Worm (Caenorhabditis elegans): Measurements from ENCODE around the gene T24C4.2.

T24C4.2 gene

DNA sequence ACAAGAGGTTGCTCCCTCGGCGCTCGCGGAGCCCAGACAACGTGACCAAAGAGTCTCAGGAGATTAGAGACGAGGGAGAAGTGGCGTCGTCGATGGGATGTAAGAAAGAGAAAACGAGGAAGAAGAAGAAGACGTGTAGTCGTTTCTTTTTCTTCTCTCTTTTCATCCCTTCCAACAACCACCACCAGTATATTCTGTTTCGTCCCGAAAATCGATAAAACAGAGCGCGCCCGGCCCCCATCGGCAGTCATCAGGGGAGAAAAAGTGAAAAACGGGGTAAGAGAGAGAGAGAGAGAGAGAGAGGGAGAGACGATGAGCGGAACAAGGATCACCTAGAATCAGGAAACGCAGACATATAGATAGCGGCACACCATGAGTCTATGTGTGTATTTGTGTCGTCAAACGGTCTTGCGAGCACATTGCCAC lies 18.1 kb upstream of the T24C4.2 start (continued):
- TF ChIP-seq K11D2.4 (GFP tag; IDR thresholded peaks at IDR 0.05) (no peak), zim-3 (tag; optimal IDR thresholded peaks at IDR 0.05) (no peak), F39B2.1 (GFP tag; IDR thresholded peaks at IDR 0.05) (no peak), dpff-1 (tag; optimal IDR thresholded peaks at IDR 0.05) (no peak), tbp1 (GFP tag; optimal IDR thresholded peaks at IDR 0.05) (no peak), B0019.2 (GFP tag; conservative IDR thresholded peaks at IDR 0.05) (no peak), ztf-6 (GFP tag; IDR thresholded peaks at IDR 0.05) (no peak), attf-3 (GFP tag; conservative IDR thresholded peaks at IDR 0.05) (0 out of 2 replicates have a peak, but pooled peaks have one; percentile 26), pbrm-1 (GFP tag; IDR thresholded peaks at IDR 0.05) (peak; percentile 41; the same call in 1 of the 2 replicates), nhr-90 (tag; optimal IDR thresholded peaks at IDR 0.05) (peak; percentile 9), ztf-26 (tag; optimal IDR thresholded peaks at IDR 0.05) (peak; percentile 56), lin-35 (GFP tag; optimal IDR thresholded peaks at IDR 0.05) (peak in 1 of 3 experiments; percentile 41), ama-1 (optimal IDR thresholded peaks at IDR 0.05) (no peak), ama-1 (GFP tag; optimal IDR thresholded peaks at IDR 0.05) (no peak), D2030.7 (GFP tag; IDR thresholded peaks at IDR 0.05) (no peak)

DNA sequence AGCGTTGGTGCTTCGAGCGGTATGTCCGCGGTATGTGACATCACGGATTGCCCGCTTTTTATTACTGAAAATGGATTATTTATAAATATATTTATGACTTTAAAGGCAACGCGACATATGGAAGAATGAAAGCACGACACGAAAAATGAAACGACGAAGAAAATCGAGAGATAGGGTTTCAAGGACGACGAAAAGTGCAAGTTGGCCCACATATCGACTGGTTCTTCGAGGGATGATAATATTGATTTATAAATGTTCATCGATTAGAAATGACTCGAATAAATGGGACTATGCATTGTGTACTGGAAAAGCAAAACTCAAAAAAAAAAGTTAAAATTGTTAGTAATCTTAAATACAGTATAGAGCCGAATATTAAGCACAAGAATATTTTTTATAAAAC lies 17.0 kb upstream of the T24C4.2 start, which contains the start of gene zer-1:
Gene zer-1 (minus strand): TSS at position 68 of the 400 bp plus-strand sequence.
- TF ChIP-seq F49E8.2 (tag; optimal IDR thresholded peaks at IDR 0.05; ENCODE audit: insufficient read depth): no peak

ce11 chrIII:883595-883994 lies 13.8 kb upstream of the T24C4.2 start:
- TF ChIP-seq sdz-38 (tag; optimal IDR thresholded peaks at IDR 0.05) (no peak), tbx-9 (tag; optimal IDR thresholded peaks at IDR 0.05; ENCODE audit: borderline replicate concordance) (no peak), rcor-1 (GFP tag; IDR thresholded peaks at IDR 0.05) (no peak), madf-6 (GFP tag; IDR thresholded peaks at IDR 0.05) (no peak), attf-6 (GFP tag; IDR thresholded peaks at IDR 0.05) (no peak), lin-26 (GFP tag; IDR thresholded peaks at IDR 0.05) (no peak), dox-1 (GFP tag; IDR thresholded peaks at IDR 0.05) (no peak), xnd-1 (tag; optimal IDR thresholded peaks at IDR 0.05) (no peak), madf-10 (tag; optimal IDR thresholded peaks at IDR 0.05) (no peak), ztf-3 (GFP tag; optimal IDR thresholded peaks at IDR 0.05) (no peak), aptf-3 (GFP tag; IDR thresholded peaks at IDR 0.05) (no peak), pbrm-1 (GFP tag; IDR thresholded peaks at IDR 0.05) (no peak), ztf-6 (GFP tag; IDR thresholded peaks at IDR 0.05) (no peak), D2030.7 (GFP tag; IDR thresholded peaks at IDR 0.05) (no peak), lsy-27 (tag; optimal IDR thresholded peaks at IDR 0.05; ENCODE audit: borderline replicate concordance, insufficient read depth) (no peak), lsl-1 (GFP tag; optimal IDR thresholded peaks at IDR 0.05) (no peak)

ce11 chrIII:881460-881859 lies 11.7 kb upstream of the T24C4.2 start:
- TF ChIP-seq B0035.1 (tag; optimal IDR thresholded peaks at IDR 0.05): no peak
- peak; percentile 76; the same call in 1 of the 2 replicates for TF ChIP-seq madf-3 (GFP tag; IDR thresholded peaks at IDR 0.05)
- TF ChIP-seq F22D6.2 (tag; optimal IDR thresholded peaks at IDR 0.05): no peak
- peak; percentile 16 for TF ChIP-seq ZK185.1 (tag; optimal IDR thresholded peaks at IDR 0.05; ENCODE audit: poor library complexity, severe bottlenecking)
- no peak for TF ChIP-seq pha-4 (tag; optimal IDR thresholded peaks at IDR 0.05)
- no peak for TF ChIP-seq K11D2.4 (GFP tag; IDR thresholded peaks at IDR 0.05)
- TF ChIP-seq lin-26 (GFP tag; IDR thresholded peaks at IDR 0.05): peak; percentile 54
- no peak for TF ChIP-seq C17E4.6 (GFP tag; IDR thresholded peaks at IDR 0.05)
- 0 out of 2 replicates have a peak, but pooled peaks have one; percentile 9 for TF ChIP-seq attf-6 (GFP tag; IDR thresholded peaks at IDR 0.05)
- no peak for TF ChIP-seq bed-1 (GFP tag; IDR thresholded peaks at IDR 0.05)
- TF ChIP-seq B0019.2 (GFP tag; conservative IDR thresholded peaks at IDR 0.05): no peak
- peak; percentile 29; the same call in 1 of the 2 replicates for TF ChIP-seq pbrm-1 (GFP tag; IDR thresholded peaks at IDR 0.05)
- no peak for TF ChIP-seq mcd-1 (GFP tag; IDR thresholded peaks at IDR 0.05)
- no peak for TF ChIP-seq dpl-1 (GFP tag; optimal IDR thresholded peaks at IDR 0.05)
- TF ChIP-seq C06A6.2 (GFP tag; conservative IDR thresholded peaks at IDR 0.05): no peak
- TF ChIP-seq hlh-12 (tag; optimal IDR thresholded peaks at IDR 0.05): no peak
- TF ChIP-seq F49E8.2 (tag; optimal IDR thresholded peaks at IDR 0.05; ENCODE audit: insufficient read depth): peak; percentile 86
- TF ChIP-seq sdz-38 (tag; optimal IDR thresholded peaks at IDR 0.05): no peak
- TF ChIP-seq hmg-1.2 (GFP tag; IDR thresholded peaks at IDR 0.05): no peak
- no peak for TF ChIP-seq snpc-4 (GFP tag; optimal IDR thresholded peaks at IDR 0.05)
- TF ChIP-seq snpc-4 (tag; optimal IDR thresholded peaks at IDR 0.05): no peak
- TF ChIP-seq him-1 (tag; optimal IDR thresholded peaks at IDR 0.05): no peak

Measured in whole organism, young adult.